Worm (Caenorhabditis elegans): ENCODE data around the gene srh-265.

- TF ChIP-seq athp-1 (tag; optimal IDR thresholded peaks at IDR 0.05) (no peak), hrde-1 (tag; optimal IDR thresholded peaks at IDR 0.05; ENCODE audit: borderline replicate concordance) (no peak)
Measured at ce11 chrV:15466017-15466416, 50.0 kb downstream of the srh-265 start.
